Worm (Caenorhabditis elegans) whole organism, L2 larva: ENCODE data around the gene valv-1.

ENCODE experiments used
- F13H6.1 ChIP-seq: sonication (generic microtip); optimal IDR thresholded peaks from 2 replicates; lab custom pipeline; 2016; ENCODE audit warnings: missing genetic modification characterization, missing compliant biosample characterization
- ZK546.5 ChIP-seq: sonication (generic microtip); optimal IDR thresholded peaks from 2 replicates; lab custom pipeline; 2017; ENCODE audit warnings: missing biosample characterization, missing genetic modification characterization
- aly-2 ChIP-seq: fragments of 150-350 bp; optimal IDR thresholded peaks from 2 replicates; lab custom pipeline; 2014; ENCODE audit warnings: missing biosample characterization, missing genetic modification characterization
- ceh-16 ChIP-seq: fragments of 150-350 bp; optimal IDR thresholded peaks from 2 replicates; lab custom pipeline; 2014; ENCODE audit warnings: missing biosample characterization, missing genetic modification characterization
- ceh-82 ChIP-seq: fragments of 150-350 bp; optimal IDR thresholded peaks from 2 replicates; lab custom pipeline; 2014; ENCODE audit warnings: missing biosample characterization, missing genetic modification characterization
- fos-1 ChIP-seq: fragments of 150-350 bp; optimal IDR thresholded peaks from 2 replicates; lab custom pipeline; 2014; ENCODE audit warnings: missing biosample characterization, missing genetic modification characterization
- nhr-11 ChIP-seq: fragments of 150-350 bp; optimal IDR thresholded peaks from 2 replicates; lab custom pipeline; 2014; ENCODE audit warnings: missing biosample characterization, missing genetic modification characterization
- nhr-129 ChIP-seq: fragments of 150-350 bp; optimal IDR thresholded peaks from 2 replicates; lab custom pipeline; 2014; ENCODE audit warnings: missing biosample characterization, missing genetic modification characterization
- sem-4 ChIP-seq: fragments of 150-350 bp; optimal IDR thresholded peaks from 2 replicates; lab custom pipeline; 2014; ENCODE audit warnings: missing biosample characterization, missing genetic modification reagents, missing genetic modification characterization
- sma-9 ChIP-seq, 2 experiments: fragments of 150-350 bp in 1 of 2; sonication (generic microtip) in 1 of 2; optimal IDR thresholded peaks; 2 replicates each; lab custom pipeline; 2014 to 2016; ENCODE audit warnings: missing genetic modification characterization in 2 of 2, mild to moderate bottlenecking in 1 of 2, missing biosample characterization in 1 of 2, missing compliant biosample characterization in 1 of 2, missing genetic modification reagents in 1 of 2, moderate library complexity in 1 of 2
- unc-62 ChIP-seq: fragments of 150-350 bp; optimal IDR thresholded peaks from 2 replicates; lab custom pipeline; 2014; ENCODE audit warnings: missing biosample characterization, missing genetic modification reagents, missing genetic modification characterization

- no peak for TF ChIP-seq unc-62
- no peak for TF ChIP-seq ceh-82 (tag; lab: Kevin White, UChicago)
- no peak for TF ChIP-seq sem-4
- no peak for TF ChIP-seq fos-1 (tag; lab: Kevin White, UChicago)
- TF ChIP-seq ZK546.5 (tag; lab: Kevin White, UChicago), result no peak
- no peak for TF ChIP-seq ceh-16 (tag; lab: Kevin White, UChicago)
- no peak for TF ChIP-seq nhr-11 (tag; lab: Kevin White, UChicago)
- TF ChIP-seq F13H6.1 (tag; lab: Kevin White, UChicago), result no peak
- TF ChIP-seq aly-2 (tag; lab: Kevin White, UChicago), result no peak
- no peak for TF ChIP-seq nhr-129 (tag; lab: Kevin White, UChicago)
- TF ChIP-seq sma-9 (GFP tag; optimal IDR thresholded peaks at IDR 0.05; lab: Kevin White, UChicago), result no peak
- TF ChIP-seq sma-9 (tag; optimal IDR thresholded peaks at IDR 0.05; lab: Kevin White, UChicago), result no peak
These were observed 9.8 kb upstream of the valv-1 start for ce11 chrIV:7454890-7455289.
